Fruit fly (Drosophila melanogaster) whole organism, embryonic: ENCODE results near the gene trus.

Source experiments
- Atf3 ChIP-seq: fragments of 200-800 bp; sonication (Bioruptor generic); optimal IDR thresholded peaks from 3 replicates; lab custom pipeline; 2016; ENCODE audit warnings: missing biosample characterization, missing genetic modification characterization
- BEAF-32 ChIP-seq: fragments of 200-800 bp; sonication (Bioruptor generic); optimal IDR thresholded peaks from 3 replicates; lab custom pipeline; 2017; ENCODE audit warnings: missing biosample characterization, missing genetic modification characterization, mild to moderate bottlenecking, moderate library complexity, missing genetic modification reagents
- Bgb ChIP-seq: fragments of 200-800 bp; sonication (Bioruptor generic); IDR thresholded peaks from 2 replicates; pipeline ENCODE4 v1.3.6; 2022; ENCODE audit warnings: missing biosample characterization, missing genetic modification characterization; ENCODE audit not compliant: partially characterized antibody
- CG12769 ChIP-seq: fragments of 200-800 bp; sonication (Bioruptor generic); optimal IDR thresholded peaks from 2 replicates; lab custom pipeline; 2019; ENCODE audit warnings: missing biosample characterization, mild to moderate bottlenecking, missing genetic modification characterization, moderate library complexity
- CG13123 ChIP-seq: fragments of 200-800 bp; sonication (Bioruptor generic); optimal IDR thresholded peaks from 2 replicates; lab custom pipeline; 2016; ENCODE audit warnings: missing biosample characterization, missing genetic modification characterization
- CG14860 ChIP-seq: fragments of 200-800 bp; sonication (Bioruptor generic); IDR thresholded peaks from 3 replicates; pipeline ENCODE4 v1.3.6; 2022; ENCODE audit warnings: missing biosample characterization, missing genetic modification characterization; ENCODE audit not compliant: partially characterized antibody
- CG1529 ChIP-seq: fragments of 200-800 bp; sonication (Bioruptor generic); optimal IDR thresholded peaks from 3 replicates; lab custom pipeline; 2018; ENCODE audit warnings: missing biosample characterization, missing genetic modification characterization
- CG1603 ChIP-seq: fragments of 200-800 bp; sonication (Bioruptor generic); optimal IDR thresholded peaks from 2 replicates; lab custom pipeline; 2019; ENCODE audit warnings: missing biosample characterization, mild to moderate bottlenecking, missing genetic modification characterization, moderate library complexity
- CG18619 ChIP-seq: fragments of 200-800 bp; sonication (Bioruptor generic); optimal IDR thresholded peaks from 3 replicates; lab custom pipeline; 2017; ENCODE audit warnings: missing biosample characterization, mild to moderate bottlenecking, missing genetic modification characterization
- CG3407 ChIP-seq: fragments of 200-800 bp; sonication (Bioruptor generic); optimal IDR thresholded peaks from 2 replicates; lab custom pipeline; 2018; ENCODE audit warnings: missing biosample characterization, mild to moderate bottlenecking, missing genetic modification characterization
- CG34422 ChIP-seq: fragments of 200-800 bp; sonication (Bioruptor generic); IDR thresholded peaks from 3 replicates; pipeline ENCODE4 v1.3.6; 2022; ENCODE audit warnings: missing biosample characterization, missing genetic modification characterization
- CG4707 ChIP-seq: fragments of 200-800 bp; sonication (Bioruptor generic); optimal IDR thresholded peaks from 2 replicates; lab custom pipeline; 2018; ENCODE audit warnings: missing biosample characterization, mild to moderate bottlenecking, missing genetic modification characterization, moderate library complexity
- CG5245 ChIP-seq: fragments of 200-800 bp; sonication (Bioruptor generic); optimal IDR thresholded peaks from 3 replicates; lab custom pipeline; 2016; ENCODE audit warnings: missing biosample characterization, missing genetic modification characterization
- CG9437 ChIP-seq: fragments of 200-800 bp; sonication (Bioruptor generic); optimal IDR thresholded peaks from 2 replicates; lab custom pipeline; 2018; ENCODE audit warnings: missing biosample characterization, mild to moderate bottlenecking, missing genetic modification characterization
- CG9797 ChIP-seq: fragments of 200-800 bp; sonication (Bioruptor generic); optimal IDR thresholded peaks from 3 replicates; lab custom pipeline; 2018; ENCODE audit warnings: missing biosample characterization, mild to moderate bottlenecking, missing genetic modification characterization
- CG9932 ChIP-seq: fragments of 200-800 bp; sonication (Bioruptor generic); IDR thresholded peaks from 2 replicates; pipeline ENCODE4 v1.3.6; 2022; ENCODE audit warnings: missing biosample characterization, missing genetic modification characterization
- CTCF ChIP-seq: fragments of 200-800 bp; sonication (Bioruptor generic); optimal IDR thresholded peaks from 2 replicates; lab custom pipeline; 2017; ENCODE audit warnings: missing biosample characterization, mild to moderate bottlenecking, missing genetic modification characterization, moderate library complexity
- Camta ChIP-seq: fragments of 200-800 bp; sonication (Bioruptor generic); optimal IDR thresholded peaks from 2 replicates; lab custom pipeline; 2016; ENCODE audit warnings: missing biosample characterization, missing genetic modification characterization
- Fer3 ChIP-seq: fragments of 200-800 bp; sonication (Bioruptor generic); optimal IDR thresholded peaks from 2 replicates; lab custom pipeline; 2018; ENCODE audit warnings: missing biosample characterization, mild to moderate bottlenecking, missing genetic modification characterization, moderate library complexity
- H2.0 ChIP-seq: fragments of 200-800 bp; sonication (Bioruptor generic); IDR thresholded peaks from 2 replicates; pipeline ENCODE4 v1.3.6; 2022; ENCODE audit warnings: missing biosample characterization, missing genetic modification characterization
- HHEX ChIP-seq: fragments of 200-800 bp; sonication (Bioruptor generic); optimal IDR thresholded peaks from 3 replicates; lab custom pipeline; 2017; ENCODE audit warnings: missing biosample characterization, mild to moderate bottlenecking, missing genetic modification characterization, missing genetic modification reagents
- Hr51 ChIP-seq, 2 experiments: fragments of 200-800 bp; sonication (Bioruptor generic); optimal IDR thresholded peaks; 2 replicates in 1 of 2; 3 replicates in 1 of 2; lab custom pipeline; 2016 to 2018; ENCODE audit warnings: missing biosample characterization in 2 of 2, missing genetic modification characterization in 2 of 2, mild to moderate bottlenecking in 1 of 2, moderate library complexity in 1 of 2
- Kr ChIP-seq: fragments of 200-800 bp; sonication (Bioruptor generic); optimal IDR thresholded peaks from 2 replicates; lab custom pipeline; 2017; ENCODE audit warnings: missing biosample characterization, mild to moderate bottlenecking, missing genetic modification characterization
- Mrtf ChIP-seq: fragments of 200-800 bp; sonication (Bioruptor generic); IDR thresholded peaks from 3 replicates; pipeline ENCODE4 v1.3.6; 2022; ENCODE audit warnings: missing biosample characterization, missing genetic modification characterization
- NC2β ChIP-seq: fragments of 200-800 bp; sonication (Bioruptor generic); optimal IDR thresholded peaks from 2 replicates; lab custom pipeline; 2016; ENCODE audit warnings: missing biosample characterization, missing genetic modification characterization
- Nf-YA ChIP-seq: fragments of 200-800 bp; sonication (Bioruptor generic); IDR thresholded peaks from 2 replicates; pipeline ENCODE4 v1.3.6; 2022; ENCODE audit warnings: missing biosample characterization, missing genetic modification characterization
- Sin3A ChIP-seq: fragments of >200 bp; optimal IDR thresholded peaks from 2 replicates; lab custom pipeline; 2018
- Sox100B ChIP-seq: fragments of 200-800 bp; sonication (Bioruptor generic); optimal IDR thresholded peaks from 3 replicates; lab custom pipeline; 2018; ENCODE audit warnings: missing biosample characterization, mild to moderate bottlenecking, missing genetic modification characterization
- Sry-β ChIP-seq: fragments of 200-800 bp; sonication (Bioruptor generic); optimal IDR thresholded peaks from 2 replicates; lab custom pipeline; 2018; ENCODE audit warnings: missing biosample characterization, mild to moderate bottlenecking, missing genetic modification characterization, moderate library complexity
- Taf1 ChIP-seq: fragments of 200-800 bp; sonication (Bioruptor generic); IDR thresholded peaks from 2 replicates; pipeline ENCODE4 v1.3.6; 2022; ENCODE audit warnings: missing biosample characterization, missing genetic modification characterization
- Xbp1 ChIP-seq: fragments of 200-800 bp; sonication (Bioruptor generic); optimal IDR thresholded peaks from 3 replicates; lab custom pipeline; 2016; ENCODE audit warnings: missing biosample characterization, mild to moderate bottlenecking, missing genetic modification characterization
- ara ChIP-seq: fragments of 200-800 bp; sonication (Bioruptor generic); IDR thresholded peaks from 2 replicates; pipeline ENCODE4 v1.3.6; 2022; ENCODE audit warnings: missing biosample characterization, missing genetic modification characterization
- ash1 ChIP-seq: fragments of 200-800 bp; sonication (Bioruptor generic); optimal IDR thresholded peaks from 2 replicates; lab custom pipeline; 2018; ENCODE audit warnings: missing biosample characterization, mild to moderate bottlenecking, missing genetic modification characterization
- chinmo ChIP-seq: fragments of 200-800 bp; sonication (Bioruptor generic); IDR thresholded peaks from 4 replicates; pipeline ENCODE4 v1.3.6; 2022; ENCODE audit warnings: missing biosample characterization, missing genetic modification characterization; ENCODE audit not compliant: partially characterized antibody
- corto ChIP-seq: fragments of 200-800 bp; sonication (Bioruptor generic); optimal IDR thresholded peaks from 2 replicates; lab custom pipeline; 2016; ENCODE audit warnings: missing biosample characterization, mild to moderate bottlenecking, missing genetic modification characterization, moderate library complexity
- fd3F ChIP-seq: fragments of 200-800 bp; sonication (Bioruptor generic); optimal IDR thresholded peaks from 2 replicates; lab custom pipeline; 2018; ENCODE audit warnings: missing biosample characterization, mild to moderate bottlenecking, missing genetic modification characterization, moderate library complexity
- fu2 ChIP-seq: fragments of 200-800 bp; sonication (Bioruptor generic); optimal IDR thresholded peaks from 2 replicates; lab custom pipeline; 2016; ENCODE audit warnings: missing biosample characterization, missing genetic modification characterization
- gcm2 ChIP-seq: fragments of 200-800 bp; sonication (Bioruptor generic); optimal IDR thresholded peaks from 2 replicates; lab custom pipeline; 2016; ENCODE audit warnings: missing biosample characterization, missing genetic modification characterization
- insv ChIP-seq, 2 experiments: fragments of 200-800 bp; sonication (Bioruptor generic); optimal IDR thresholded peaks; 3 replicates each; lab custom pipeline; 2016 to 2018; ENCODE audit warnings: missing biosample characterization in 2 of 2, missing genetic modification characterization in 2 of 2
- jing ChIP-seq: fragments of 200-800 bp; sonication (Bioruptor generic); optimal IDR thresholded peaks from 2 replicates; lab custom pipeline; 2018; ENCODE audit warnings: missing biosample characterization, mild to moderate bottlenecking, missing genetic modification characterization
- lilli ChIP-seq: fragments of 200-800 bp; sonication (Bioruptor generic); optimal IDR thresholded peaks from 3 replicates; lab custom pipeline; 2016; ENCODE audit warnings: missing biosample characterization, missing genetic modification characterization
- pfk ChIP-seq: fragments of 200-800 bp; sonication (Bioruptor generic); optimal IDR thresholded peaks from 2 replicates; lab custom pipeline; 2018; ENCODE audit warnings: missing biosample characterization, mild to moderate bottlenecking, missing genetic modification characterization, moderate library complexity
- pros ChIP-seq: fragments of 200-800 bp; sonication (Bioruptor generic); optimal IDR thresholded peaks from 3 replicates; lab custom pipeline; 2019; ENCODE audit warnings: missing biosample characterization, mild to moderate bottlenecking, missing genetic modification characterization, moderate library complexity
- psq ChIP-seq: fragments of 200-800 bp; sonication (Bioruptor generic); optimal IDR thresholded peaks from 2 replicates; lab custom pipeline; 2017; ENCODE audit warnings: missing biosample characterization, missing genetic modification characterization
- seq ChIP-seq: fragments of 200-800 bp; sonication (Bioruptor generic); IDR thresholded peaks from 2 replicates; pipeline ENCODE4 v1.3.6; 2022; ENCODE audit warnings: missing biosample characterization, missing genetic modification characterization
- sqz ChIP-seq: fragments of 200-800 bp; sonication (Bioruptor generic); optimal IDR thresholded peaks from 3 replicates; lab custom pipeline; 2018; ENCODE audit warnings: missing biosample characterization, mild to moderate bottlenecking, missing genetic modification characterization
- ssp ChIP-seq: fragments of 200-800 bp; sonication (Bioruptor generic); IDR thresholded peaks from 2 replicates; pipeline ENCODE4 v1.3.6; 2022; ENCODE audit warnings: missing biosample characterization, missing genetic modification characterization
- tgo ChIP-seq: fragments of 200-800 bp; sonication (Bioruptor generic); IDR thresholded peaks from 3 replicates; pipeline ENCODE4 v1.3.6; 2022; ENCODE audit warnings: missing biosample characterization, missing genetic modification characterization
- tio ChIP-seq: fragments of 200-800 bp; sonication (Bioruptor generic); optimal IDR thresholded peaks from 2 replicates; lab custom pipeline; 2017; ENCODE audit warnings: missing biosample characterization, missing genetic modification characterization, inconsistent platforms
- usp ChIP-seq: fragments of >200 bp; optimal IDR thresholded peaks from 2 replicates; lab custom pipeline; 2017; ENCODE audit warnings: missing biosample characterization, missing genetic modification characterization
- wdn ChIP-seq: fragments of 200-800 bp; sonication (Bioruptor generic); IDR thresholded peaks from 2 replicates; pipeline ENCODE4 v1.3.6; 2022; ENCODE audit warnings: missing biosample characterization, missing genetic modification characterization
- yki ChIP-seq: fragments of >200 bp; optimal IDR thresholded peaks from 3 replicates; lab custom pipeline; 2018

Gene trus

dm6 chr3R:12448889-12449314 is 7.5 kb upstream of the trus start, which contains the start of gene CG18549 (continued):
- TF ChIP-seq BEAF-32 (GFP tag; lab: Kevin White, UChicago) (peak; percentile 85), CTCF (peak; percentile 81), fd3F (GFP tag; lab: Kevin White, UChicago) (peak; percentile 99), psq (GFP tag; lab: Kevin White, UChicago) (peak; percentile 97), ash1 (GFP tag; lab: Kevin White, UChicago) (peak; percentile 98), CG5245 (GFP tag; lab: Kevin White, UChicago) (peak; percentile 100), CG1529 (GFP tag; lab: Kevin White, UChicago) (peak; percentile 100), CG4707 (GFP tag; lab: Kevin White, UChicago) (peak; percentile 99), NC2β (GFP tag; lab: Kevin White, UChicago) (peak; percentile 99), ara (GFP tag; lab: Robert Waterston, UW) (peak; percentile 100), Atf3 (GFP tag; lab: Kevin White, UChicago) (peak; percentile 99), usp (GFP tag; lab: Kevin White, UChicago) (no peak), CG18619 (peak; percentile 100), chinmo (GFP tag; lab: Robert Waterston, UW) (peak; percentile 97), H2.0 (GFP tag; lab: Robert Waterston, UW) (peak; percentile 100), pfk (peak; percentile 79), CG9797 (GFP tag; lab: Kevin White, UChicago) (peak; percentile 80), HHEX (GFP tag; lab: Kevin White, UChicago) (peak; percentile 100), tio (peak; percentile 99), Fer3 (tag; lab: Kevin White, UChicago) (peak; percentile 100), sqz (peak; percentile 100), Taf1 (GFP tag; lab: Robert Waterston, UW) (peak; percentile 98), Bgb (GFP tag; lab: Robert Waterston, UW) (peak; percentile 82), yki (lab: Kevin White, UChicago) (no peak), corto (GFP tag; lab: Kevin White, UChicago) (peak; percentile 100), seq (peak; percentile 100), CG9437 (GFP tag; lab: Kevin White, UChicago) (peak; percentile 97), pros (GFP tag; lab: Kevin White, UChicago) (peak; percentile 90), jing (GFP tag; lab: Kevin White, UChicago) (peak; percentile 99), insv (GFP tag; optimal IDR thresholded peaks at IDR 0.05; lab: Kevin White, UChicago) (peak; percentile 74 to 86), Nf-YA (peak; percentile 100), lilli (GFP tag; lab: Kevin White, UChicago) (peak; percentile 100), Mrtf (GFP tag; lab: Robert Waterston, UW) (peak; percentile 99), CG12769 (tag; lab: Kevin White, UChicago) (peak; percentile 99), tgo (peak; percentile 100), CG13123 (GFP tag; lab: Kevin White, UChicago) (peak; percentile 99), gcm2 (GFP tag; lab: Kevin White, UChicago) (peak; percentile 99), CG34422 (GFP tag; lab: Robert Waterston, UW) (peak; percentile 100), fu2 (GFP tag; lab: Kevin White, UChicago) (peak; percentile 98), wdn (GFP tag; lab: Robert Waterston, UW) (peak; percentile 99), ssp (GFP tag; lab: Robert Waterston, UW) (peak; percentile 97), CG3407 (GFP tag; lab: Kevin White, UChicago) (peak; percentile 99), Camta (GFP tag; lab: Kevin White, UChicago) (peak; percentile 100), Sox100B (GFP tag; lab: Kevin White, UChicago) (peak; percentile 100), CG9932 (GFP tag; lab: Robert Waterston, UW) (peak; percentile 99), Sry-β (GFP tag; lab: Kevin White, UChicago) (peak; percentile 83), Kr (GFP tag; lab: Kevin White, UChicago) (peak; percentile 73), Hr51 (GFP tag; optimal IDR thresholded peaks at IDR 0.05; lab: Kevin White, UChicago) (peak; percentile 99 to 100), CG1603 (tag; lab: Kevin White, UChicago) (peak; percentile 97), Xbp1 (GFP tag; lab: Kevin White, UChicago) (peak; percentile 100), Sin3A (lab: Kevin White, UChicago) (no peak), CG14860 (GFP tag; lab: Robert Waterston, UW) (peak; percentile 65)
